Worm (Caenorhabditis elegans): ENCODE measurements around the gene C53A5.17.

Gene C53A5.17

DNA sequence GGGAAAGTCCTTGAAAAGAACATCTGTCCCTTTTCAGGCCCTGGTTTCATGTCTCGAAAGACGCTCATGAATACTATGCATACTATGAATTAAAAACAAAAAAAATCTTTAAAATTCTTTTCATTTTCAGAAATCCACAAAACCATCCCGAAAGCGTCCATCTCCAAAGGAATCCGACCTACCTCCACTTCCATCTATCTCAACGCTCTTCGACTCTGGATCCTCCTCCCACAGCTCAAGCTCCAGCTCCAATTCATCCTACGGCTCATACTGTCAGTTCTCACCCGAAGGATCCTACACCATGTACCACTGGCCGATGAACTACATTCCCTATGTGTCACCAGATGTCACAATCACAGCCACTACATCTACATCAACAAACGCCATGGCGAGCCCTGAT lies 12.3 kb downstream of the C53A5.17 start:
- TF ChIP-seq ZK546.5 (tag; optimal IDR thresholded peaks at IDR 0.05) (no peak), fos-1 (tag; optimal IDR thresholded peaks at IDR 0.05) (no peak), ceh-82 (tag; optimal IDR thresholded peaks at IDR 0.05) (no peak), snpc-4 (tag; optimal IDR thresholded peaks at IDR 0.05) (no peak), C34F6.9 (tag; optimal IDR thresholded peaks at IDR 0.05) (no peak), ama-1 (optimal IDR thresholded peaks at IDR 0.05) (no peak), ceh-16 (tag; optimal IDR thresholded peaks at IDR 0.05) (no peak), mbf-1 (tag; optimal IDR thresholded peaks at IDR 0.05) (no peak), lsy-2 (tag; optimal IDR thresholded peaks at IDR 0.05) (no peak), lin-39 (tag; optimal IDR thresholded peaks at IDR 0.05) (no peak)

DNA sequence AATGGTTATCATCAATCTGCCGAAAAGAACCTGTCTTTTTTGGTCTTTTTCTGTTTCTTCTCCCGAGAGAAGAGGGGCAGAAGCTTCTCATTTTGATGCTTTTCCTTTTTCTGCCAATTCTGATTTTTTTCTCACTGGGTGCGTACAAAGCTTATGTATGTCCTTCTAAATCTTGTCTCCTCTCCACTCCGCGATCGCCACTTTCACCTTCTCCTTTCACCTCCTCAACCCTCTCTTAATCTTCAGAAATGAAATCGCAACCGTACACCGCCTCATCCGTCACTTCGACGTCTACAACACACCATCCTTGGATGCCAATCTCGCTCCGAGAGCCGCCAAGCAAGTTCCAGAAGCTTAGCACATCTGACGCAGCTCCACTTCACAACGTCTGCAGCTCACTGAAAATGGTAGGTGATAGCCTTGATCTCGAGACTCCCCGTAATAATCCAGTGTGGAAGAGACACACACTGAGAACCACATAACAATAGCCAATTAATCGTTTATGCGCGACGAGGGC lies 12.8 kb downstream of the C53A5.17 start, which contains the start of gene R02D5.1:
R02D5.1 (plus strand) TSS at position 245 of the 517 bp plus-strand sequence.
- TF ChIP-seq sma-9 (GFP tag; optimal IDR thresholded peaks at IDR 0.05): no peak
- no peak for TF ChIP-seq sma-9 (tag; optimal IDR thresholded peaks at IDR 0.05)
- TF ChIP-seq unc-62 (GFP tag; optimal IDR thresholded peaks at IDR 0.05): no peak
- no peak for TF ChIP-seq unc-39 (tag; optimal IDR thresholded peaks at IDR 0.05)
- peak; percentile 88 for TF ChIP-seq blmp-1 (tag; optimal IDR thresholded peaks at IDR 0.05; ENCODE audit: insufficient read depth)
- TF ChIP-seq C34F6.9 (tag; optimal IDR thresholded peaks at IDR 0.05): no peak

- TF ChIP-seq ceh-16 (tag; optimal IDR thresholded peaks at IDR 0.05) (peak; percentile 100), nhr-23 (tag; optimal IDR thresholded peaks at IDR 0.05) (peak; percentile 98), dmd-4 (tag; optimal IDR thresholded peaks at IDR 0.05) (no peak), egl-27 (tag; optimal IDR thresholded peaks at IDR 0.05) (peak; percentile 84), blmp-1 (tag; optimal IDR thresholded peaks at IDR 0.05; ENCODE audit: insufficient read depth) (peak; percentile 90), zag-1 (tag; optimal IDR thresholded peaks at IDR 0.05) (no peak), lin-11 (tag; optimal IDR thresholded peaks at IDR 0.05) (no peak), sma-3 (GFP tag; optimal IDR thresholded peaks at IDR 0.05) (no peak), lin-39 (tag; optimal IDR thresholded peaks at IDR 0.05) (no peak), snpc-4 (tag; optimal IDR thresholded peaks at IDR 0.05) (no peak), R02D3.7 (tag; optimal IDR thresholded peaks at IDR 0.05) (no peak), peb-1 (tag; optimal IDR thresholded peaks at IDR 0.05) (no peak), ama-1 (optimal IDR thresholded peaks at IDR 0.05) (no peak), ztf-4 (tag; optimal IDR thresholded peaks at IDR 0.05) (no peak), ZK546.5 (tag; optimal IDR thresholded peaks at IDR 0.05) (no peak), nhr-77 (tag; optimal IDR thresholded peaks at IDR 0.05) (no peak), F13H6.1 (tag; optimal IDR thresholded peaks at IDR 0.05) (no peak), unc-39 (tag; optimal IDR thresholded peaks at IDR 0.05) (no peak), mdl-1 (tag; optimal IDR thresholded peaks at IDR 0.05) (no peak), ztf-11 (tag; optimal IDR thresholded peaks at IDR 0.05) (no peak), Y55F3AM.14 (GFP tag; optimal IDR thresholded peaks at IDR 0.05) (no peak), nhr-11 (tag; optimal IDR thresholded peaks at IDR 0.05) (no peak), nhr-6 (tag; optimal IDR thresholded peaks at IDR 0.05) (no peak), nhr-10 (tag; optimal IDR thresholded peaks at IDR 0.05) (no peak), nhr-237 (tag; optimal IDR thresholded peaks at IDR 0.05) (no peak), alr-1 (tag; optimal IDR thresholded peaks at IDR 0.05) (no peak), sem-4 (tag; optimal IDR thresholded peaks at IDR 0.05) (peak; percentile 60), fos-1 (tag; optimal IDR thresholded peaks at IDR 0.05) (no peak), ceh-82 (tag; optimal IDR thresholded peaks at IDR 0.05) (no peak), nhr-21 (tag; optimal IDR thresholded peaks at IDR 0.05) (no peak), nhr-12 (tag; optimal IDR thresholded peaks at IDR 0.05) (no peak), skn-1 (tag; optimal IDR thresholded peaks at IDR 0.05) (no peak), elt-3 (tag; optimal IDR thresholded peaks at IDR 0.05) (no peak), mbf-1 (tag; optimal IDR thresholded peaks at IDR 0.05) (no peak), nhr-129 (tag; optimal IDR thresholded peaks at IDR 0.05) (no peak), mab-5 (tag; optimal IDR thresholded peaks at IDR 0.05) (no peak), sma-9 (GFP tag; optimal IDR thresholded peaks at IDR 0.05) (peak; percentile 94), sma-9 (tag; optimal IDR thresholded peaks at IDR 0.05) (no peak), lsy-2 (tag; optimal IDR thresholded peaks at IDR 0.05) (peak in 1 of 2 experiments; percentile 15), unc-62 (GFP tag; optimal IDR thresholded peaks at IDR 0.05) (no peak), lin-13 (GFP tag; optimal IDR thresholded peaks at IDR 0.05) (no peak), gmeb-1 (tag; optimal IDR thresholded peaks at IDR 0.05) (no peak), C34F6.9 (tag; optimal IDR thresholded peaks at IDR 0.05) (no peak), aly-2 (tag; optimal IDR thresholded peaks at IDR 0.05) (no peak), nhr-25 (tag; optimal IDR thresholded peaks at IDR 0.05) (peak; percentile 84), elt-1 (tag; optimal IDR thresholded peaks at IDR 0.05) (peak; percentile 100)
Measured at ce11 chrV:14506713-14507675, 13.9 kb downstream of the C53A5.17 start.

Measured in whole organism, L2 larva.